Fruit fly (Drosophila melanogaster): ENCODE measurements around the gene Jhbp11.

The Jhbp11 gene

DNA sequence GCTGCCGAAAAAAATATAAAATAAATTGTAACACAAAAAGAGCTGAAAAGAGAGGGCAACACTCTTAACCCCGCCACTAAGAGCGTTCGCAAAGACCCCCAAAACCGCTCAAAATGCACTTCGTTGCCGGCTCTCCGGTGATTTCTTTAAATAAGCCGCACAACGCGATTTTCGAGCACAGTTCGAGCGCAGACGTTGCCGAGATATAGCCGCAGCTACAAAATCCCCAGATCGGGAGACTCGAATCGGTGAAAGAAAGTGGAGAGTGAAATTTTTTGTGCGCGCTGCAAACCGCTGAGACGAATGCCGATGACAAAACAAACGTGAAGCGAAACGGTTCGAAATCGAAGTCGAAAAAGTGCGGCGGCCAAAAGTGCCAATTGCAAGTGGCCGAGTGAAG, 25.3 kb upstream of the Jhbp11 start, which contains the start of gene CG14257:
TSS of gene CG14257 (plus strand) at position 177 of the 400 bp plus-strand sequence.
- TF ChIP-seq CG11617 (GFP tag; optimal IDR thresholded peaks at IDR 0.05): no peak
- TF ChIP-seq Hr96 (GFP tag; optimal IDR thresholded peaks at IDR 0.05): no peak
- TF ChIP-seq kay (GFP tag; ENCODE audit: borderline replicate concordance): no peak

DNA sequence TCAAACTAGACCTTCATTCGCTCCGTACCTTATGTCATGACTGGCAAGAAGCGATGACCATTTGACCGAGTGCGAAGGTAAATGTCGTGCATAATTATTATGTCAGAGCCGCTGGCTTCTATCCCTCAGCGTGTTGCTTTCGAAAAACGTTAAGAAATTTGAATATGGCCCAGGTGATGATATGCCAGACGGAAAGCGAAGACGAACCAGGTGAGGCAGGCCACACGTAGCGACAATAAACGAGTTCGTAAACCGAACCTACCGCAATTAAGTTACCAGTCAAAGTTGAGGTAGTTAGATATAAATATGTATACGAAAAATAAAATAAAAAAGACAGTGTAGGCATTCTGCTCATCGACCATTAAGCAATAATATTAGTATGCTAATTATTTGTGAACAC, 24.4 kb upstream of the Jhbp11 start:
- TF ChIP-seq CG33017 (tag; optimal IDR thresholded peaks at IDR 0.05) (no peak), CG11617 (GFP tag; optimal IDR thresholded peaks at IDR 0.05) (no peak), tj (GFP tag; optimal IDR thresholded peaks at IDR 0.05) (no peak), Clk (GFP tag; optimal IDR thresholded peaks at IDR 0.05) (no peak), pad (GFP tag; optimal IDR thresholded peaks at IDR 0.05) (no peak), CG12768 (GFP tag; optimal IDR thresholded peaks at IDR 0.05) (no peak), toe (GFP tag; optimal IDR thresholded peaks at IDR 0.05) (no peak), Hr96 (GFP tag; optimal IDR thresholded peaks at IDR 0.05) (no peak), Crg-1 (GFP tag; optimal IDR thresholded peaks at IDR 0.05) (no peak), ovo (GFP tag; optimal IDR thresholded peaks at IDR 0.05) (no peak), CG7045 (GFP tag; optimal IDR thresholded peaks at IDR 0.05) (no peak), Mnt (GFP tag; optimal IDR thresholded peaks at IDR 0.05) (no peak), CG1620 (GFP tag; optimal IDR thresholded peaks at IDR 0.05) (no peak), cnc (optimal IDR thresholded peaks at IDR 0.05) (no peak), CG5204 (GFP tag; optimal IDR thresholded peaks at IDR 0.05) (no peak)

DNA sequence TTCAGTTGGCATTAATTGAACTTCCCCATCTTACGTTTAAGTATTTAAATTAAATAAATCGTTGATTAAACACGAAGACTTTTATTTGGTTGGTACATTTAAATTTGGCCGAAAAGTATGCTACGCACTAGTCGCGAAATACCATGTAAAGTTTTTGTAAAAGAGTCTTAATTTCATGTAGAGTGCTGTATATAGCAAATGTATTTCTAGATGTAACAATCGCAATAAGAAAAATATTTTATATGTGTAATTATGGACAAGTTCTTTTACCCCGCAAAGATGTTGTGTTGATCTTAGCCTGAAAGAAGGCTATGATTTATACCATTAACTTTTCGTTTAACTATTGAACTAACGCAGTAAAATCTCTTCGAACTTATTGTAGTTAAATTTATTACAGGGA, 18.3 kb upstream of the Jhbp11 start:
- no peak for TF ChIP-seq CG11617 (GFP tag; optimal IDR thresholded peaks at IDR 0.05)
- TF ChIP-seq ovo (GFP tag; optimal IDR thresholded peaks at IDR 0.05): no peak
- TF ChIP-seq kay (GFP tag; ENCODE audit: borderline replicate concordance): no peak
- TF ChIP-seq CG7045 (GFP tag; optimal IDR thresholded peaks at IDR 0.05): no peak
- TF ChIP-seq CG1620 (GFP tag; optimal IDR thresholded peaks at IDR 0.05): no peak
- TF ChIP-seq Crg-1 (GFP tag; optimal IDR thresholded peaks at IDR 0.05): no peak
- no peak for TF ChIP-seq CG12768 (GFP tag; optimal IDR thresholded peaks at IDR 0.05)
- TF ChIP-seq tj (GFP tag; optimal IDR thresholded peaks at IDR 0.05): no peak
- no peak for TF ChIP-seq pad (GFP tag; optimal IDR thresholded peaks at IDR 0.05)
- TF ChIP-seq cnc (optimal IDR thresholded peaks at IDR 0.05): no peak
- TF ChIP-seq Hr96 (GFP tag; optimal IDR thresholded peaks at IDR 0.05): no peak
- TF ChIP-seq CG33017 (tag; optimal IDR thresholded peaks at IDR 0.05): no peak
- TF ChIP-seq Clk (GFP tag; optimal IDR thresholded peaks at IDR 0.05): no peak

DNA sequence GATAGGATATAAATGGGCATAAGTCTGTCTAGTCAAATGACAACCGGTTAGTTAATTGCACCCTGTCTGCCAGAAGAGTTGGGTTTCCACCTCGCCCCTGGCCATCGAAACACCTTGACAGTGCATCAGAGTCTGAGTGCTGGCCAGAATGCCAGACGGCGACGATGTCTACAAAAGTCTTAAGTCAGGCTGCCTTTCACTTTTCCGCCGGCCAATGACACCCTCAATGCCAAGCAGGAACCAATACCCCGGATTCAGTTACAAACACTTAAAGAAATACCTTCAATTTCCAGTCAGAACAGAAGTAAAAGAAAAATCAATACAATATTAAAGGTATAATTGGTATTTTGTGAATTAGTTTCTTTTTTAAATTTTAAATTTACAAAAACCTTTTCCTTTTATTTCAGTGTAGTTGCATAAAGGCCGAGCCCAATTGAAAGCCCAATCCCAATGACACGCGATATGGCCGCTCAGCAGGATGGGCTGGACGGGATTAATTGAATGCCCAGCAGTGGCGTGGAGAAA, 16.4 kb upstream of the Jhbp11 start:
- TF ChIP-seq CG1620 (GFP tag; optimal IDR thresholded peaks at IDR 0.05) (no peak), Crg-1 (GFP tag; optimal IDR thresholded peaks at IDR 0.05) (no peak), CG33017 (tag; optimal IDR thresholded peaks at IDR 0.05) (no peak), bab1 (GFP tag; optimal IDR thresholded peaks at IDR 0.05) (no peak)

DNA sequence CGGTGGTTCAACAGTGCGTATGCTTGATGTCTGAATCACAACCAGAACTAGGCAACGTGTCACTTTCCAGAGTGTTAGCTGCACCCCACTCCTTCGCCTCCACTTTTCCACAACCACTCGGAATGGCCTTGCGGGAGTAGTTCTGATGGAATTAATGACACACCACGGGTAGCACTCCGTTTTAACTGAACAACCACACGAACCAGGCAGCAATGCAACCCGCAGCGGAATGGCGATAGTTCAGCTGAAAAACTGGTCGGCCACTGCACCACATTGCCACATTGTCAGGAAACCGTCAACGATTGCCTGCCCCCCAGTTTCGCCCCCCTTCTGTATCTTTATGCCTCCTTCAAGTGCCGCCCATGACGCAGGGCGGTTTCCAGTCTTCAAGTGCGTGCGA, 13.5 kb upstream of the Jhbp11 start, which contains the start of gene Cpr97Ea:
TSS of gene Cpr97Ea (minus strand) at position 230 of the 400 bp plus-strand sequence.
- TF ChIP-seq CG7101 (tag; optimal IDR thresholded peaks at IDR 0.05) (no peak), tj (GFP tag; optimal IDR thresholded peaks at IDR 0.05) (no peak), pad (GFP tag; optimal IDR thresholded peaks at IDR 0.05) (no peak), CG5204 (GFP tag; optimal IDR thresholded peaks at IDR 0.05) (no peak), Hr96 (GFP tag; optimal IDR thresholded peaks at IDR 0.05) (no peak), cnc (optimal IDR thresholded peaks at IDR 0.05) (no peak), toe (GFP tag; optimal IDR thresholded peaks at IDR 0.05) (no peak)

DNA sequence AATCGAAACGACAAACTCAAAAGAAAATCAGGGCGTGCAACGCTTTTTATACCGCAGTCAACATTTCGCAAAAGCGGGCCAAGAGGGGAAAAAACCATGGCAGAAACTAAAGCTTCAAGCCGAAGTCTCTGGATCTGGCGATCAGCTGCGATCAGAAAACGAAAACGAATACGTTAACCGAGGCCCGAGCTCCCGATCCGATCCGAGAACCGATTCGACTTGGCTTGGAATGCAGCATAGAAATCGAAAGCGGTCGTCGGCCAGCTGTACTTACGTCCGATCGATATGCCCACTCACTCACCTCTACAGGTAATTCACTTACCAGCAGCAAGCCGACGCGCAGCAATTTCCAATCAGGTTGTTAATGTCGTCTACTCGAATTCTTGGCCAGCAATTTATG, 9.9 kb upstream of the Jhbp11 start, which contains the start of gene Cpr97Eb:
TSS of gene Cpr97Eb (minus strand) at position 25 of the 400 bp plus-strand sequence.
- TF ChIP-seq Clk (GFP tag; optimal IDR thresholded peaks at IDR 0.05) (no peak), kay (GFP tag; ENCODE audit: borderline replicate concordance) (no peak), toe (GFP tag; optimal IDR thresholded peaks at IDR 0.05) (no peak), CG1620 (GFP tag; optimal IDR thresholded peaks at IDR 0.05) (no peak), bab1 (GFP tag; optimal IDR thresholded peaks at IDR 0.05) (no peak), CG5204 (GFP tag; optimal IDR thresholded peaks at IDR 0.05) (no peak), Crg-1 (GFP tag; optimal IDR thresholded peaks at IDR 0.05) (no peak), ovo (GFP tag; optimal IDR thresholded peaks at IDR 0.05) (no peak), CG33017 (tag; optimal IDR thresholded peaks at IDR 0.05) (no peak), Hr96 (GFP tag; optimal IDR thresholded peaks at IDR 0.05) (no peak), cic (GFP tag; optimal IDR thresholded peaks at IDR 0.05) (no peak), CG7101 (tag; optimal IDR thresholded peaks at IDR 0.05) (no peak), Mnt (GFP tag; optimal IDR thresholded peaks at IDR 0.05) (no peak), CG7045 (GFP tag; optimal IDR thresholded peaks at IDR 0.05) (no peak), pad (GFP tag; optimal IDR thresholded peaks at IDR 0.05) (no peak), CG12768 (GFP tag; optimal IDR thresholded peaks at IDR 0.05) (no peak)

DNA sequence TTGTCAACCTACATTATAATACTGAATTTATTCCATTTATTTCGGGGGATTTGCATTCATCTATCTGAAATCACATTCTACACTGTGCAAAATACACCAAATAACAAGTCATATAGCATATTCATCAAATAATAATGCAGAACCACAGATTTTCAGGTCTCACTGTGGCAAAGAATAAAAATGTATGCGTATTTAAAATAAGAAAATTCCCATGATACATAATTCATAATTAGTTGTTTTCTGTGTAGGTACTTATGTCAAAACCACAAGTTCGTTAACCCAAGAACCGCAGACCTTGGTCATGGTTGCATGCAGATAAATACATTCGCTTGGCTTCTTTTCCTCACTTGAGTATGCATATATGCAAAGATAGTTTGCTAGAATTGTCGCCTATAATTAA, 8.8 kb upstream of the Jhbp11 start:
- TF ChIP-seq CG11617 (GFP tag; optimal IDR thresholded peaks at IDR 0.05): no peak
- no peak for TF ChIP-seq tj (GFP tag; optimal IDR thresholded peaks at IDR 0.05)
- TF ChIP-seq kay (GFP tag; ENCODE audit: borderline replicate concordance): no peak
- no peak for TF ChIP-seq CG33017 (tag; optimal IDR thresholded peaks at IDR 0.05)

DNA sequence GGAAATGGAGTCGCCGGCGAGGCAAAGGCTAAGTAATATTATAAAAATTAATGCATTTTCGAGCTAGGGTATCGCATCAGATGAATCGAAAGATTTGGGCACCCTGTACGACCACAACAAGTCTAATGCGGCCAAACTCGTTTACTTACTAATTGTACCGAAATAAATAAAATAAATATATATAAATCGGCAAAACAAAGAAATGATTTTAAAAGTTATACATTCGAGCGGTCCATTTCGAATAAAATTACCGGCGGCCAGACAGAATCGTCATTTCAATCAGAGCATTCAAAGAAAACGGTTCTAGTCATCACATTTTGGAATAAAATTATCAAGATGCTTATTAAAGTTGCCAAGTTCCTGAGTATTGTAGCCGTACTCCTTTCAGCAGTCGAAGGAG, 8.2 kb upstream of the Jhbp11 start, which contains the start of gene CG14258:
TSS of gene CG14258 (plus strand) at position 301 of the 400 bp plus-strand sequence.
- no peak for TF ChIP-seq tj (GFP tag; optimal IDR thresholded peaks at IDR 0.05)

All from whole organism, adult.